Worm (Caenorhabditis elegans): Measurements from ENCODE around the gene dyrb-1.

ce11 chrII:9124353-9124752 is 17.4 kb upstream of the dyrb-1 start:
- TF ChIP-seq ceh-34 (tag; optimal IDR thresholded peaks at IDR 0.05) (no peak), ceh-48 (tag; optimal IDR thresholded peaks at IDR 0.05) (no peak), tbx-2 (tag; optimal IDR thresholded peaks at IDR 0.05) (no peak), F13H6.1 (tag; optimal IDR thresholded peaks at IDR 0.05) (no peak), pha-4 (tag; optimal IDR thresholded peaks at IDR 0.05) (no peak), nhr-11 (tag; optimal IDR thresholded peaks at IDR 0.05) (no peak), gmeb-2 (tag; optimal IDR thresholded peaks at IDR 0.05) (no peak)
